Fruit fly (Drosophila melanogaster): ENCODE results near the gene Rac1.

The Rac1 gene

DNA sequence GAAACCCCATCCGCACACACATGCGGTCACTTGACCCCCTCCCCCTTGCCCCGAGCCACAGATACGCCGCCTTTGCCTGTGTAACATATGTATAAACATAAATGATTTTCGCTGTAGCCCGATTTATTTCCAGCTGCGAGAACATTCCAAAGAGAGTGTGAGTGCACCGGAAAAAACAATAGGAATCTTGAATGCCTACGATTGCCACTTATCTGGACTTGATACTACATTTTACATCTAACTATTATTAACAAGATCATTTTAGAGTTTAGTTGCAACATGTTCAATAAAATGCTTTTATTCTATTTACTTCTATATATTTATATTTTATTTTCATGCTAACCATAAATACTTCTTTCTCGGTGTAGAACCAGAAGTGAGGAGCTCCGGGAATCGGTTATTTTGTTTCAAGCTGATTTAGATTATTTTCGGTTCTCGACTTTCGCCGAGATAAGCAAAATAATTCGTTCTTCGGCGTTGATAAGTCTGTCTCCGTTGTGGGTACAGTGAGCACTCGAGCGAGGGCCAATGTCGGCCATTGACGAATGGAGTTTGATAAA, 2.3 kb downstream of the Rac1 start (continued):
- TF ChIP-seq CG12155 (GFP tag; optimal IDR thresholded peaks at IDR 0.05) (peak; percentile 76), schlank (tag; optimal IDR thresholded peaks at IDR 0.05) (no peak), CG1647 (GFP tag; optimal IDR thresholded peaks at IDR 0.05) (no peak), CG18262 (tag; optimal IDR thresholded peaks at IDR 0.05) (peak; percentile 94), Hr3 (GFP tag; optimal IDR thresholded peaks at IDR 0.05) (peak; percentile 74), run (tag; optimal IDR thresholded peaks at IDR 0.05) (peak; percentile 60), ro (GFP tag; IDR thresholded peaks at IDR 0.05) (peak; percentile 61; the same call in 1 of the 2 replicates), CG12236 (GFP tag; optimal IDR thresholded peaks at IDR 0.05) (peak; percentile 4), CG12219 (GFP tag; optimal IDR thresholded peaks at IDR 0.05) (peak; percentile 66), H15 (GFP tag; IDR thresholded peaks at IDR 0.05) (peak; percentile 67; the same call in 2 of the 3 replicates), Bgb (GFP tag; IDR thresholded peaks at IDR 0.05; ENCODE audit: partially characterized antibody) (no peak), CG8765 (GFP tag; IDR thresholded peaks at IDR 0.05) (peak; percentile 61; the same call in 1 of the 2 replicates), lola (GFP tag; optimal IDR thresholded peaks at IDR 0.05) (peak in 1 of 3 experiments; percentile 88), gsb (GFP tag; IDR thresholded peaks at IDR 0.05) (no peak), hb (GFP tag; IDR thresholded peaks at IDR 0.05; ENCODE audit: partially characterized antibody) (no peak), CG7928 (GFP tag; optimal IDR thresholded peaks at IDR 0.05) (peak; percentile 50), Opbp (GFP tag; IDR thresholded peaks at IDR 0.05; ENCODE audit: partially characterized antibody) (no peak), sisA (GFP tag; IDR thresholded peaks at IDR 0.05) (peak; percentile 62), kay (GFP tag; optimal IDR thresholded peaks at IDR 0.05) (peak; percentile 22), CG4820 (GFP tag; optimal IDR thresholded peaks at IDR 0.05) (peak; percentile 73), Dp (GFP tag; optimal IDR thresholded peaks at IDR 0.05) (no peak), CG14710 (tag; optimal IDR thresholded peaks at IDR 0.05) (peak; percentile 92), CG18619 (GFP tag; optimal IDR thresholded peaks at IDR 0.05) (peak; percentile 72), CG8290 (GFP tag; optimal IDR thresholded peaks at IDR 0.05) (peak; percentile 70), CG8290 (tag; optimal IDR thresholded peaks at IDR 0.05) (peak; percentile 30 to 55), CG8089 (GFP tag; optimal IDR thresholded peaks at IDR 0.05) (no peak), Nf-YA (GFP tag; IDR thresholded peaks at IDR 0.05) (no peak), CoRest (tag; optimal IDR thresholded peaks at IDR 0.05) (peak; percentile 88), dati (GFP tag; IDR thresholded peaks at IDR 0.05) (0 out of 2 replicates have a peak, but pooled peaks have one; percentile 11), Bdp1 (GFP tag; optimal IDR thresholded peaks at IDR 0.05) (peak; percentile 12), jigr1 (GFP tag; IDR thresholded peaks at IDR 0.05) (0 out of 3 replicates have a peak, but pooled peaks have one; percentile 34), CG8478 (optimal IDR thresholded peaks at IDR 0.05) (no peak), tx (GFP tag; optimal IDR thresholded peaks at IDR 0.05) (no peak), CG6689 (GFP tag; IDR thresholded peaks at IDR 0.05) (peak; percentile 81), NC2β (GFP tag; optimal IDR thresholded peaks at IDR 0.05) (peak; percentile 19), cwo (GFP tag; optimal IDR thresholded peaks at IDR 0.05) (peak; percentile 61), CG5180 (GFP tag; optimal IDR thresholded peaks at IDR 0.05) (no peak), CG1233 (GFP tag; optimal IDR thresholded peaks at IDR 0.05) (peak; percentile 72), Stat92E (GFP tag; optimal IDR thresholded peaks at IDR 0.05) (peak in 1 of 3 experiments; percentile 37), CG9817 (tag; optimal IDR thresholded peaks at IDR 0.05) (peak; percentile 51), Hr78 (GFP tag; optimal IDR thresholded peaks at IDR 0.05) (peak in 1 of 2 experiments; percentile 70), Trl (optimal IDR thresholded peaks at IDR 0.05) (peak in 1 of 2 experiments; percentile 0), Trl (GFP tag; optimal IDR thresholded peaks at IDR 0.05) (peak; percentile 29), CG34422 (GFP tag; IDR thresholded peaks at IDR 0.05) (peak; percentile 86), br (optimal IDR thresholded peaks at IDR 0.05) (no peak), otp (GFP tag; IDR thresholded peaks at IDR 0.05) (peak; percentile 69; the same call in 2 of the 3 replicates), bowl (GFP tag; IDR thresholded peaks at IDR 0.05) (peak; percentile 58; the same call in 1 of the 2 replicates), CG13775 (GFP tag; optimal IDR thresholded peaks at IDR 0.05) (peak; percentile 72), CG17612 (GFP tag; IDR thresholded peaks at IDR 0.05) (no peak; the same call in 1 of the 2 replicates), Blimp-1 (GFP tag; optimal IDR thresholded peaks at IDR 0.05) (peak; percentile 91)

Data from whole organism, embryonic.